Fruit fly (Drosophila melanogaster) whole organism, prepupa: ENCODE measurements around the gene Bdbt.

ENCODE experiments used
- Blimp-1 ChIP-seq: fragments of 200-800 bp; sonication (Bioruptor generic); optimal IDR thresholded peaks from 3 replicates; lab custom pipeline; 2017; ENCODE audit warnings: missing biosample characterization, missing genetic modification characterization, mild to moderate bottlenecking, moderate library complexity, missing genetic modification reagents
- CG10631 ChIP-seq: fragments of 200-800 bp; sonication (Bioruptor generic); optimal IDR thresholded peaks from 2 replicates; lab custom pipeline; 2016; ENCODE audit warnings: missing biosample characterization, missing genetic modification characterization
- CG11294 ChIP-seq: fragments of 200-800 bp; sonication (Bioruptor generic); IDR thresholded peaks from 2 replicates; pipeline ENCODE4 v1.3.6; 2022; ENCODE audit warnings: missing biosample characterization, missing genetic modification characterization
- CG15336 ChIP-seq: fragments of 200-800 bp; sonication (Bioruptor generic); IDR thresholded peaks from 2 replicates; pipeline ENCODE4 v1.3.6; 2022; ENCODE audit warnings: missing biosample characterization, missing genetic modification characterization
- CG3032 ChIP-seq: fragments of 200-800 bp; optimal IDR thresholded peaks from 2 replicates; lab custom pipeline; 2019; ENCODE audit warnings: missing biosample characterization, mild to moderate bottlenecking, missing genetic modification characterization, moderate library complexity
- CG31627 ChIP-seq: fragments of 200-800 bp; sonication (Bioruptor generic); optimal IDR thresholded peaks from 3 replicates; lab custom pipeline; 2016; ENCODE audit warnings: missing biosample characterization, missing genetic modification characterization
- CG32006 ChIP-seq: fragments of 200-800 bp; sonication (Bioruptor generic); optimal IDR thresholded peaks from 3 replicates; lab custom pipeline; 2017; ENCODE audit warnings: missing biosample characterization, mild to moderate bottlenecking, missing genetic modification characterization
- CG34406 ChIP-seq: fragments of 200-800 bp; sonication (Bioruptor generic); optimal IDR thresholded peaks from 3 replicates; lab custom pipeline; 2016; ENCODE audit warnings: missing biosample characterization, missing genetic modification characterization
- CG3919 ChIP-seq: fragments of 200-800 bp; sonication (Bioruptor generic); optimal IDR thresholded peaks from 3 replicates; lab custom pipeline; 2016; ENCODE audit warnings: missing biosample characterization, missing genetic modification characterization
- CG4318 ChIP-seq: fragments of 200-800 bp; sonication (Bioruptor generic); optimal IDR thresholded peaks from 3 replicates; lab custom pipeline; 2017; ENCODE audit warnings: missing biosample characterization, mild to moderate bottlenecking, missing genetic modification characterization
- CG6163 ChIP-seq: fragments of 200-800 bp; sonication (Bioruptor generic); IDR thresholded peaks from 3 replicates; pipeline ENCODE4 v1.3.6; 2022; ENCODE audit warnings: missing biosample characterization, missing genetic modification characterization
- CG6276 ChIP-seq: fragments of 200-800 bp; sonication (Bioruptor generic); optimal IDR thresholded peaks from 2 replicates; lab custom pipeline; 2017; ENCODE audit warnings: missing biosample characterization, mild to moderate bottlenecking, missing genetic modification characterization
- CG6792 ChIP-seq: fragments of 200-800 bp; sonication (Bioruptor generic); optimal IDR thresholded peaks from 3 replicates; lab custom pipeline; 2016; ENCODE audit warnings: missing biosample characterization, missing genetic modification characterization
- CG8319 ChIP-seq: fragments of 200-800 bp; sonication (Bioruptor generic); optimal IDR thresholded peaks from 3 replicates; lab custom pipeline; 2016; ENCODE audit warnings: missing biosample characterization, missing genetic modification characterization
- Eip75B ChIP-seq: fragments of 200-800 bp; sonication (Bioruptor generic); optimal IDR thresholded peaks from 3 replicates; lab custom pipeline; 2016; ENCODE audit warnings: missing biosample characterization, missing genetic modification characterization
- Eip78C ChIP-seq: fragments of 200-800 bp; sonication (Bioruptor generic); peaks from one replicate; lab custom pipeline; 2016; ENCODE audit warnings: missing biosample characterization, missing genetic modification characterization
- Ets21C ChIP-seq: fragments of 200-800 bp; sonication (Bioruptor generic); optimal IDR thresholded peaks from 3 replicates; lab custom pipeline; 2016; ENCODE audit warnings: missing biosample characterization, missing genetic modification characterization
- Gug ChIP-seq: fragments of 200-800 bp; sonication (Bioruptor generic); IDR thresholded peaks from 2 replicates; pipeline ENCODE4 v1.3.6; 2022; ENCODE audit warnings: missing biosample characterization, missing genetic modification characterization
- Hr38 ChIP-seq: sonication (Bioruptor generic); optimal IDR thresholded peaks from 2 replicates; lab custom pipeline; 2016; ENCODE audit warnings: missing biosample characterization, missing genetic modification characterization
- Hr39 ChIP-seq: fragments of 200-800 bp; sonication (Bioruptor generic); optimal IDR thresholded peaks from 2 replicates; lab custom pipeline; 2016; ENCODE audit warnings: missing biosample characterization, missing genetic modification characterization
- Met ChIP-seq: fragments of 200-800 bp; sonication (Bioruptor generic); optimal IDR thresholded peaks from 3 replicates; lab custom pipeline; 2016; ENCODE audit warnings: missing biosample characterization, missing genetic modification characterization
- OdsH ChIP-seq: fragments of 200-800 bp; sonication (Bioruptor generic); optimal IDR thresholded peaks from 3 replicates; lab custom pipeline; 2016; ENCODE audit warnings: missing biosample characterization, missing genetic modification characterization
- Smox ChIP-seq: fragments of 200-800 bp; sonication (Bioruptor generic); optimal IDR thresholded peaks from 3 replicates; lab custom pipeline; 2016; ENCODE audit warnings: missing biosample characterization, missing genetic modification characterization
- Sox15 ChIP-seq: fragments of 200-800 bp; sonication (Bioruptor generic); optimal IDR thresholded peaks from 3 replicates; lab custom pipeline; 2016; ENCODE audit warnings: missing biosample characterization, missing genetic modification characterization
- achi ChIP-seq: fragments of 200-800 bp; sonication (Bioruptor generic); optimal IDR thresholded peaks from 3 replicates; lab custom pipeline; 2016; ENCODE audit warnings: missing biosample characterization, missing genetic modification characterization
- cyc ChIP-seq: fragments of 200-800 bp; sonication (Bioruptor generic); optimal IDR thresholded peaks from 3 replicates; lab custom pipeline; 2016; ENCODE audit warnings: missing biosample characterization, missing genetic modification characterization
- dsx ChIP-seq: fragments of 200-800 bp; optimal IDR thresholded peaks from 3 replicates; lab custom pipeline; 2019; ENCODE audit warnings: missing biosample characterization, mild to moderate bottlenecking, missing genetic modification characterization, moderate library complexity; ENCODE audit not compliant: poor library complexity, severe bottlenecking
- eg ChIP-seq: fragments of 200-800 bp; sonication (Bioruptor generic); IDR thresholded peaks from 3 replicates; pipeline ENCODE4 v1.3.6; 2022; ENCODE audit warnings: missing biosample characterization, missing genetic modification characterization
- esn ChIP-seq: fragments of 200-800 bp; sonication (Bioruptor generic); optimal IDR thresholded peaks from 2 replicates; lab custom pipeline; 2016; ENCODE audit warnings: missing biosample characterization, mild to moderate bottlenecking, missing genetic modification characterization, moderate library complexity
- fd59A ChIP-seq: fragments of 200-800 bp; sonication (Bioruptor generic); optimal IDR thresholded peaks from 2 replicates; lab custom pipeline; 2017; ENCODE audit warnings: missing biosample characterization, mild to moderate bottlenecking, missing genetic modification characterization, missing genetic modification reagents
- lz ChIP-seq: fragments of 200-800 bp; sonication (Bioruptor generic); optimal IDR thresholded peaks from 3 replicates; lab custom pipeline; 2016; ENCODE audit warnings: missing biosample characterization, missing genetic modification characterization
- pdm3 ChIP-seq: fragments of 200-800 bp; sonication (Bioruptor generic); optimal IDR thresholded peaks from 3 replicates; lab custom pipeline; 2016; ENCODE audit warnings: missing biosample characterization, missing genetic modification characterization
- salr ChIP-seq, 2 experiments: fragments of 200-800 bp; sonication (Bioruptor generic); optimal IDR thresholded peaks; 3 replicates each; lab custom pipeline; 2016 to 2018; ENCODE audit warnings: missing biosample characterization in 2 of 2, missing genetic modification characterization in 2 of 2, mild to moderate bottlenecking in 1 of 2
- svp ChIP-seq: fragments of 200-800 bp; sonication (Bioruptor generic); peaks from one replicate; lab custom pipeline; 2016; ENCODE audit warnings: missing biosample characterization, missing genetic modification characterization
- topi ChIP-seq: fragments of 200-800 bp; sonication (Bioruptor generic); optimal IDR thresholded peaks from 3 replicates; lab custom pipeline; 2016; ENCODE audit warnings: missing biosample characterization, missing genetic modification characterization
- vri ChIP-seq: fragments of 200-800 bp; sonication (Bioruptor generic); optimal IDR thresholded peaks from 3 replicates; lab custom pipeline; 2016; ENCODE audit warnings: missing biosample characterization, mild to moderate bottlenecking, missing genetic modification characterization

The Bdbt gene

dm6 chr3R:21133951-21134350 lies 15.3 kb upstream of the Bdbt start, which contains the start of gene Usp8:
Gene Usp8, plus strand, starts transcription at chr3R:21134262.
- peak; percentile 25 for TF ChIP-seq CG3032
- TF ChIP-seq pdm3 (GFP tag; lab: Kevin White, UChicago), result no peak
- peak; percentile 45 for TF ChIP-seq esn (GFP tag; lab: Kevin White, UChicago)
- TF ChIP-seq CG6792, result peak; percentile 9

dm6 chr3R:21133517-21133916 lies 14.9 kb upstream of the Bdbt start, which contains the start of gene Trm7-34:
Gene Trm7-34, minus strand, starts transcription at chr3R:21133881.
- TF ChIP-seq CG6163 (GFP tag; lab: Robert Waterston, UW), result no peak
- TF ChIP-seq CG10631 (GFP tag; lab: Kevin White, UChicago), result no peak
- no peak for TF ChIP-seq dsx (GFP tag; lab: Kevin White, UChicago)
- TF ChIP-seq Ets21C (GFP tag; lab: Kevin White, UChicago), result no peak
- TF ChIP-seq Smox (GFP tag; lab: Kevin White, UChicago), result no peak
- TF ChIP-seq Gug (GFP tag; lab: Robert Waterston, UW), result no peak
- TF ChIP-seq Hr38 (GFP tag; lab: Kevin White, UChicago), result no peak
- TF ChIP-seq CG6276 (GFP tag; lab: Kevin White, UChicago), result no peak
- no peak for TF ChIP-seq CG3032
- TF ChIP-seq CG3919 (GFP tag; lab: Kevin White, UChicago), result no peak
- TF ChIP-seq CG6792, result no peak

- TF ChIP-seq CG3919 (GFP tag; lab: Kevin White, UChicago), result no peak
- TF ChIP-seq OdsH (GFP tag; lab: Kevin White, UChicago), result no peak
- no peak for TF ChIP-seq fd59A (GFP tag; lab: Kevin White, UChicago)
- peak; percentile 20 for TF ChIP-seq esn (GFP tag; lab: Kevin White, UChicago)
- TF ChIP-seq Met (GFP tag; lab: Kevin White, UChicago), result no peak
- TF ChIP-seq CG15336 (GFP tag; lab: Robert Waterston, UW), result no peak
These were observed 11.4 kb upstream of the Bdbt start, which contains the start of gene Ice2 for dm6 chr3R:21130050-21130449. Gene Ice2, plus strand, starts transcription at chr3R:21130216.

dm6 chr3R:21129617-21130016 lies 11.0 kb upstream of the Bdbt start, which contains the start of gene Obp93a:
Gene Obp93a, minus strand, starts transcription at chr3R:21129717.
- no peak for TF ChIP-seq CG6163 (GFP tag; lab: Robert Waterston, UW)
- TF ChIP-seq salr (GFP tag; optimal IDR thresholded peaks at IDR 0.05; lab: Kevin White, UChicago), result no peak
- no peak for TF ChIP-seq CG34406 (GFP tag; lab: Kevin White, UChicago)
- no peak for TF ChIP-seq CG4318 (GFP tag; lab: Kevin White, UChicago)
- no peak for TF ChIP-seq CG10631 (GFP tag; lab: Kevin White, UChicago)
- TF ChIP-seq CG8319, result no peak
- no peak for TF ChIP-seq Blimp-1 (GFP tag; lab: Kevin White, UChicago)

- peak; percentile 58 for TF ChIP-seq esn (GFP tag; lab: Kevin White, UChicago)
- TF ChIP-seq vri (GFP tag; lab: Kevin White, UChicago), result peak; percentile 100
- no peak for TF ChIP-seq Eip75B (GFP tag; lab: Kevin White, UChicago)
- peak; percentile 83 for TF ChIP-seq Eip78C
- TF ChIP-seq CG10631 (GFP tag; lab: Kevin White, UChicago), result peak; percentile 44
- peak; percentile 55 for TF ChIP-seq Hr39 (GFP tag; lab: Kevin White, UChicago)
- peak; percentile 22 for TF ChIP-seq CG34406 (GFP tag; lab: Kevin White, UChicago)
- no peak for TF ChIP-seq svp (GFP tag; lab: Kevin White, UChicago)
- TF ChIP-seq topi, result peak; percentile 36
- TF ChIP-seq Sox15, result peak; percentile 29
- peak; percentile 78 for TF ChIP-seq achi (GFP tag; lab: Kevin White, UChicago)
- TF ChIP-seq eg (GFP tag; lab: Robert Waterston, UW), result peak; percentile 29; the same call in 1 of the 3 replicates
- TF ChIP-seq CG3032, result peak; percentile 38
- TF ChIP-seq lz (GFP tag; lab: Kevin White, UChicago), result peak; percentile 53
- TF ChIP-seq cyc, result peak; percentile 49
- no peak for TF ChIP-seq CG11294 (GFP tag; lab: Robert Waterston, UW)
- peak; percentile 40 for TF ChIP-seq CG6792
- TF ChIP-seq CG32006 (GFP tag; lab: Kevin White, UChicago), result no peak
- TF ChIP-seq Gug (GFP tag; lab: Robert Waterston, UW), result 0 out of 2 replicates have a peak, but pooled peaks have one; percentile 11
- peak; percentile 70 for TF ChIP-seq CG31627
These were observed 8.8 kb upstream of the Bdbt start, which contains the start of the genes slmb and CG5793 for dm6 chr3R:21127352-21127985. Gene slmb, minus strand, starts transcription at chr3R:21127485. Gene CG5793, plus strand, starts transcription at chr3R:21127573.
